Fruit fly (Drosophila melanogaster) whole organism, embryonic: Measurements from ENCODE around the gene SCAR.
A peak's percentile ranks its signal among the peaks of the same experiment; 100 is the strongest.

ENCODE experiments used
- Aef1 ChIP-seq: fragments of 200-800 bp; sonication (Bioruptor generic); IDR thresholded peaks from 3 replicates; pipeline ENCODE4 v1.3.6; 2022; ENCODE audit warnings: missing biosample characterization, missing genetic modification characterization
- CG10147 ChIP-seq: fragments of 200-800 bp; sonication (Bioruptor generic); optimal IDR thresholded peaks from 2 replicates; lab custom pipeline; 2019; ENCODE audit warnings: missing biosample characterization, mild to moderate bottlenecking, missing genetic modification characterization, moderate library complexity
- CG10321 ChIP-seq: fragments of 200-800 bp; sonication (Bioruptor generic); IDR thresholded peaks from 2 replicates; pipeline ENCODE4 v1.3.6; 2022; ENCODE audit warnings: missing biosample characterization, missing genetic modification characterization
- CG12659 ChIP-seq: fragments of 200-800 bp; sonication (Bioruptor generic); optimal IDR thresholded peaks from 3 replicates; lab custom pipeline; 2017; ENCODE audit warnings: mild to moderate bottlenecking, missing biosample characterization, missing genetic modification reagents, missing genetic modification characterization
- CG17186 ChIP-seq: fragments of 200-800 bp; sonication (Bioruptor generic); optimal IDR thresholded peaks from 3 replicates; lab custom pipeline; 2017; ENCODE audit warnings: missing biosample characterization, missing genetic modification reagents, missing genetic modification characterization
- CG17568 ChIP-seq: fragments of 200-800 bp; sonication (Bioruptor generic); optimal IDR thresholded peaks from 2 replicates; lab custom pipeline; 2018; ENCODE audit warnings: missing biosample characterization, mild to moderate bottlenecking, missing genetic modification characterization, moderate library complexity
- CG17912 ChIP-seq: fragments of 200-800 bp; sonication (Bioruptor generic); optimal IDR thresholded peaks from 2 replicates; lab custom pipeline; 2018; ENCODE audit warnings: missing biosample characterization, mild to moderate bottlenecking, missing genetic modification characterization
- CG18599 ChIP-seq: fragments of 200-800 bp; sonication (Bioruptor generic); optimal IDR thresholded peaks from 3 replicates; lab custom pipeline; 2017; ENCODE audit warnings: missing biosample characterization, missing genetic modification characterization, mild to moderate bottlenecking, moderate library complexity, missing genetic modification reagents
- CG2199 ChIP-seq: fragments of 200-800 bp; sonication (Bioruptor generic); IDR thresholded peaks from 3 replicates; pipeline ENCODE4 v1.3.6; 2022; ENCODE audit warnings: missing biosample characterization, missing genetic modification characterization
- CG30431 ChIP-seq: fragments of 200-800 bp; sonication (Bioruptor generic); optimal IDR thresholded peaks from 2 replicates; lab custom pipeline; 2017; ENCODE audit warnings: missing biosample characterization, missing genetic modification characterization
- CG33213 ChIP-seq: fragments of 200-800 bp; sonication (Bioruptor generic); optimal IDR thresholded peaks from 3 replicates; lab custom pipeline; 2016; ENCODE audit warnings: missing biosample characterization, missing genetic modification characterization
- CG4328 ChIP-seq: fragments of 200-800 bp; sonication (Bioruptor generic); optimal IDR thresholded peaks from 3 replicates; lab custom pipeline; 2017; ENCODE audit warnings: missing biosample characterization, missing genetic modification reagents, missing genetic modification characterization
- CG6272 ChIP-seq: fragments of 200-800 bp; sonication (Bioruptor generic); IDR thresholded peaks from 2 replicates; pipeline ENCODE4 v1.3.6; 2022; ENCODE audit warnings: missing biosample characterization, missing genetic modification characterization
- CG6791 ChIP-seq: fragments of 200-800 bp; sonication (Bioruptor generic); IDR thresholded peaks from 3 replicates; pipeline ENCODE4 v1.3.6; 2022; ENCODE audit warnings: missing biosample characterization, missing genetic modification characterization; ENCODE audit not compliant: partially characterized antibody
- CG9817 ChIP-seq: fragments of 200-800 bp; sonication (Bioruptor generic); optimal IDR thresholded peaks from 2 replicates; lab custom pipeline; 2018; ENCODE audit warnings: missing biosample characterization, mild to moderate bottlenecking, missing genetic modification characterization, moderate library complexity
- CoRest ChIP-seq: fragments of 200-800 bp; sonication (Bioruptor generic); optimal IDR thresholded peaks from 3 replicates; lab custom pipeline; 2018; ENCODE audit warnings: missing biosample characterization, mild to moderate bottlenecking, missing genetic modification characterization, moderate library complexity
- D ChIP-seq, 2 experiments: fragments of 200-800 bp in 1 of 2; fragments of >200 bp in 1 of 2; sonication (Bioruptor generic) in 1 of 2; optimal IDR thresholded peaks; 2 replicates in 1 of 2; 3 replicates in 1 of 2; lab custom pipeline; 2017; ENCODE audit warnings: mild to moderate bottlenecking in 1 of 2, missing biosample characterization in 1 of 2, missing genetic modification characterization in 1 of 2, missing genetic modification reagents in 1 of 2
- Doc2 ChIP-seq: fragments of 200-800 bp; sonication (Bioruptor generic); IDR thresholded peaks from 2 replicates; pipeline ENCODE4 v1.3.6; 2022; ENCODE audit warnings: missing biosample characterization, missing genetic modification characterization
- Doc3 ChIP-seq: fragments of 200-800 bp; sonication (Bioruptor generic); IDR thresholded peaks from 3 replicates; pipeline ENCODE4 v1.3.6; 2022; ENCODE audit warnings: missing biosample characterization, missing genetic modification characterization; ENCODE audit not compliant: partially characterized antibody
- GATAe ChIP-seq: fragments of 200-800 bp; sonication (Bioruptor generic); conservative IDR thresholded peaks from 2 replicates; pipeline ENCODE4 v1.3.6; 2022; ENCODE audit warnings: missing biosample characterization, missing genetic modification characterization
- Meics ChIP-seq: fragments of 200-800 bp; sonication (Bioruptor generic); optimal IDR thresholded peaks from 2 replicates; lab custom pipeline; 2017; ENCODE audit warnings: missing biosample characterization, mild to moderate bottlenecking, missing genetic modification characterization
- Mes4 ChIP-seq: fragments of 200-800 bp; sonication (Bioruptor generic); optimal IDR thresholded peaks from 2 replicates; lab custom pipeline; 2016; ENCODE audit warnings: missing biosample characterization, missing genetic modification characterization
- NC2α ChIP-seq: fragments of 200-800 bp; sonication (Bioruptor generic); optimal IDR thresholded peaks from 2 replicates; lab custom pipeline; 2016; ENCODE audit warnings: missing biosample characterization, missing genetic modification characterization
- NFAT ChIP-seq: fragments of 200-800 bp; sonication (Bioruptor generic); IDR thresholded peaks from 2 replicates; pipeline ENCODE4 v1.3.6; 2022; ENCODE audit warnings: missing biosample characterization, missing genetic modification characterization
- Nf-YA ChIP-seq: fragments of 200-800 bp; sonication (Bioruptor generic); IDR thresholded peaks from 2 replicates; pipeline ENCODE4 v1.3.6; 2022; ENCODE audit warnings: missing biosample characterization, missing genetic modification characterization
- cas ChIP-seq: fragments of 200-800 bp; sonication (Bioruptor generic); IDR thresholded peaks from 2 replicates; pipeline ENCODE4 v1.3.6; 2022; ENCODE audit warnings: missing biosample characterization, missing genetic modification characterization
- chif ChIP-seq, 2 experiments: fragments of 200-800 bp; sonication (Bioruptor generic); optimal IDR thresholded peaks; 3 replicates each; lab custom pipeline; 2016; ENCODE audit warnings: missing biosample characterization in 2 of 2, missing genetic modification characterization in 2 of 2
- corto ChIP-seq: fragments of 200-800 bp; sonication (Bioruptor generic); optimal IDR thresholded peaks from 2 replicates; lab custom pipeline; 2016; ENCODE audit warnings: missing biosample characterization, mild to moderate bottlenecking, missing genetic modification characterization, moderate library complexity
- crc ChIP-seq: fragments of 200-800 bp; sonication (Bioruptor generic); optimal IDR thresholded peaks from 2 replicates; lab custom pipeline; 2016; ENCODE audit warnings: missing biosample characterization, missing genetic modification characterization
- dmrt99B ChIP-seq: fragments of 200-800 bp; sonication (Bioruptor generic); optimal IDR thresholded peaks from 2 replicates; lab custom pipeline; 2018; ENCODE audit warnings: missing biosample characterization, mild to moderate bottlenecking, missing genetic modification characterization, moderate library complexity
- dysf ChIP-seq: fragments of 200-800 bp; sonication (Bioruptor generic); IDR thresholded peaks from 3 replicates; pipeline ENCODE4 v1.3.6; 2022; ENCODE audit warnings: missing biosample characterization, missing genetic modification characterization
- eve ChIP-seq, 2 experiments: fragments of >200 bp; optimal IDR thresholded peaks; 2 replicates each; lab custom pipeline; 2017; ENCODE audit warnings: missing biosample characterization in 2 of 2, missing genetic modification characterization in 2 of 2
- fd3F ChIP-seq: fragments of 200-800 bp; sonication (Bioruptor generic); optimal IDR thresholded peaks from 2 replicates; lab custom pipeline; 2018; ENCODE audit warnings: missing biosample characterization, mild to moderate bottlenecking, missing genetic modification characterization, moderate library complexity
- gcm ChIP-seq: fragments of 200-800 bp; sonication (Bioruptor generic); optimal IDR thresholded peaks from 2 replicates; lab custom pipeline; 2019; ENCODE audit warnings: missing biosample characterization, mild to moderate bottlenecking, missing genetic modification characterization, moderate library complexity
- ham ChIP-seq: fragments of 200-800 bp; sonication (Bioruptor generic); IDR thresholded peaks from 2 replicates; pipeline ENCODE4 v1.3.6; 2022; ENCODE audit warnings: missing biosample characterization, missing genetic modification characterization
- hb ChIP-seq: fragments of 200-800 bp; sonication (Bioruptor generic); IDR thresholded peaks from 3 replicates; pipeline ENCODE4 v1.3.6; 2022; ENCODE audit warnings: missing biosample characterization, missing genetic modification characterization; ENCODE audit not compliant: partially characterized antibody
- hbn ChIP-seq: fragments of 200-800 bp; sonication (Bioruptor generic); IDR thresholded peaks from 2 replicates; pipeline ENCODE4 v1.3.6; 2022; ENCODE audit warnings: missing biosample characterization, missing genetic modification characterization; ENCODE audit not compliant: partially characterized antibody
- jumu ChIP-seq: fragments of 200-800 bp; sonication (Bioruptor generic); optimal IDR thresholded peaks from 3 replicates; lab custom pipeline; 2016; ENCODE audit warnings: missing biosample characterization, missing genetic modification characterization
- lola ChIP-seq, 3 experiments: fragments of >200 bp in 2 of 3; fragments of 200-800 bp in 1 of 3; sonication (Bioruptor generic) in 1 of 3; optimal IDR thresholded peaks; 2 replicates each; lab custom pipeline; 2017 to 2019; ENCODE audit warnings: missing biosample characterization in 3 of 3, missing genetic modification characterization in 3 of 3, mild to moderate bottlenecking in 1 of 3, moderate library complexity in 1 of 3
- org-1 ChIP-seq: fragments of 200-800 bp; sonication (Bioruptor generic); optimal IDR thresholded peaks from 2 replicates; lab custom pipeline; 2017; ENCODE audit warnings: missing biosample characterization, missing genetic modification characterization
- pan ChIP-seq, 4 experiments: fragments of >200 bp in 3 of 4; fragments of 200-800 bp in 1 of 4; sonication (Bioruptor generic) in 1 of 4; optimal IDR thresholded peaks in 3 of 4; IDR thresholded peaks in 1 of 4; 2 replicates each; pipeline versions ENCODE4 v1.3.6 to Lab custom; 2017 to 2022; ENCODE audit warnings: missing biosample characterization in 2 of 4, missing genetic modification characterization in 2 of 4, mixed read lengths in 1 of 4
- pb ChIP-seq: fragments of 200-800 bp; sonication (Bioruptor generic); optimal IDR thresholded peaks from 3 replicates; lab custom pipeline; 2016; ENCODE audit warnings: missing biosample characterization, missing genetic modification characterization
- pho ChIP-seq: fragments of 200-800 bp; sonication (Bioruptor generic); optimal IDR thresholded peaks from 2 replicates; lab custom pipeline; 2016; ENCODE audit warnings: missing biosample characterization, missing genetic modification characterization
- pnt ChIP-seq: fragments of 200-800 bp; sonication (Bioruptor generic); optimal IDR thresholded peaks from 3 replicates; lab custom pipeline; 2016; ENCODE audit warnings: missing biosample characterization, missing genetic modification characterization
- pros ChIP-seq: fragments of 200-800 bp; sonication (Bioruptor generic); optimal IDR thresholded peaks from 3 replicates; lab custom pipeline; 2019; ENCODE audit warnings: missing biosample characterization, mild to moderate bottlenecking, missing genetic modification characterization, moderate library complexity
- scrt ChIP-seq: fragments of 200-800 bp; sonication (Bioruptor generic); optimal IDR thresholded peaks from 2 replicates; lab custom pipeline; 2018; ENCODE audit warnings: missing biosample characterization, mild to moderate bottlenecking, missing genetic modification characterization, moderate library complexity
- sr ChIP-seq: fragments of 200-800 bp; sonication (Bioruptor generic); IDR thresholded peaks from 3 replicates; pipeline ENCODE4 v1.3.6; 2022; ENCODE audit warnings: missing biosample characterization, missing genetic modification characterization
- ttk ChIP-seq: fragments of 200-800 bp; sonication (Bioruptor generic); IDR thresholded peaks from 2 replicates; pipeline ENCODE4 v2.1.2; 2022; ENCODE audit warnings: missing biosample characterization, missing genetic modification characterization
- vnd ChIP-seq: fragments of 200-800 bp; sonication (Bioruptor generic); IDR thresholded peaks from 3 replicates; pipeline ENCODE4 v1.3.6; 2022; ENCODE audit warnings: missing biosample characterization, missing genetic modification characterization; ENCODE audit not compliant: partially characterized antibody

Gene SCAR

dm6 chr2L:10964493-10964892 lies 12.1 kb upstream of the SCAR start (continued):
- no peak for TF ChIP-seq CG10321 (GFP tag; lab: Robert Waterston, UW)
- TF ChIP-seq ham, result no peak
- no peak for TF ChIP-seq CG18599 (GFP tag; lab: Kevin White, UChicago)
- peak; percentile 62; the same call in 1 of the 3 replicates for TF ChIP-seq CG2199 (GFP tag; lab: Robert Waterston, UW)
- no peak for TF ChIP-seq Meics (GFP tag; lab: Kevin White, UChicago)
- no peak for TF ChIP-seq sr (GFP tag; lab: Robert Waterston, UW)
- no peak for TF ChIP-seq eve (GFP tag; optimal IDR thresholded peaks at IDR 0.05; lab: Kevin White, UChicago)
- no peak for TF ChIP-seq GATAe
- TF ChIP-seq CG12659 (GFP tag; lab: Kevin White, UChicago), result peak; percentile 42
- no peak for TF ChIP-seq corto (GFP tag; lab: Kevin White, UChicago)
- no peak for TF ChIP-seq vnd
- TF ChIP-seq hbn (GFP tag; lab: Robert Waterston, UW), result no peak
- no peak for TF ChIP-seq jumu (GFP tag; lab: Kevin White, UChicago)
- TF ChIP-seq Mes4 (GFP tag; lab: Kevin White, UChicago), result no peak
- TF ChIP-seq pho (GFP tag; lab: Kevin White, UChicago), result no peak
- no peak for TF ChIP-seq fd3F (GFP tag; lab: Kevin White, UChicago)
- TF ChIP-seq NC2α (GFP tag; lab: Kevin White, UChicago), result no peak
- no peak for TF ChIP-seq pros (GFP tag; lab: Kevin White, UChicago)
- TF ChIP-seq hb, result no peak
- TF ChIP-seq dysf (GFP tag; lab: Robert Waterston, UW), result no peak
- TF ChIP-seq pan (optimal IDR thresholded peaks at IDR 0.05; lab: Kevin White, UChicago), result no peak
- no peak for TF ChIP-seq pan (GFP tag; optimal IDR thresholded peaks at IDR 0.05 in 1 of 2, IDR thresholded peaks at IDR 0.05 in 1 of 2)
- TF ChIP-seq CG9817 (tag; lab: Kevin White, UChicago), result peak; percentile 42
- no peak for TF ChIP-seq Doc2 (GFP tag; lab: Robert Waterston, UW)
- peak; percentile 57; the same call in 1 of the 3 replicates for TF ChIP-seq Aef1 (GFP tag; lab: Robert Waterston, UW)
- peak in 1 of 2 experiments; percentile 34 for TF ChIP-seq chif (GFP tag; optimal IDR thresholded peaks at IDR 0.05; lab: Kevin White, UChicago)
- TF ChIP-seq CG6791 (GFP tag; lab: Robert Waterston, UW), result peak; percentile 58; the same call in 2 of the 3 replicates
- TF ChIP-seq cas (GFP tag; lab: Robert Waterston, UW), result no peak
- no peak for TF ChIP-seq pnt (GFP tag; lab: Kevin White, UChicago)
- no peak for TF ChIP-seq NFAT
- TF ChIP-seq dmrt99B (tag; lab: Kevin White, UChicago), result no peak
- no peak for TF ChIP-seq gcm (GFP tag; lab: Kevin White, UChicago)
- TF ChIP-seq CG17568 (GFP tag; lab: Kevin White, UChicago), result peak; percentile 3
- TF ChIP-seq scrt (GFP tag; lab: Kevin White, UChicago), result peak; percentile 75
- no peak for TF ChIP-seq CG17186 (GFP tag; lab: Kevin White, UChicago)
- peak in 1 of 3 experiments; percentile 21 for TF ChIP-seq lola (GFP tag; optimal IDR thresholded peaks at IDR 0.05; lab: Kevin White, UChicago)
- no peak for TF ChIP-seq CG6272
- peak; percentile 38 for TF ChIP-seq CG33213 (GFP tag; lab: Kevin White, UChicago)
- TF ChIP-seq ttk (GFP tag; lab: Robert Waterston, UW), result no peak
- peak; percentile 61 for TF ChIP-seq CoRest (tag; lab: Kevin White, UChicago)
- TF ChIP-seq Nf-YA (GFP tag; lab: Robert Waterston, UW), result no peak
- no peak for TF ChIP-seq pb (GFP tag; lab: Kevin White, UChicago)
- TF ChIP-seq Doc3 (GFP tag; lab: Robert Waterston, UW), result no peak
- no peak for TF ChIP-seq CG4328 (GFP tag; lab: Kevin White, UChicago)
- no peak for TF ChIP-seq org-1 (GFP tag; lab: Kevin White, UChicago)
- peak; percentile 31 for TF ChIP-seq CG17912 (GFP tag; lab: Kevin White, UChicago)
- no peak for TF ChIP-seq CG10147 (GFP tag; lab: Kevin White, UChicago)
- no peak for TF ChIP-seq D (optimal IDR thresholded peaks at IDR 0.05; lab: Kevin White, UChicago)
- no peak for TF ChIP-seq D (GFP tag; optimal IDR thresholded peaks at IDR 0.05; lab: Kevin White, UChicago)
- TF ChIP-seq CG30431 (GFP tag; lab: Kevin White, UChicago), result no peak
- no peak for TF ChIP-seq crc (GFP tag; lab: Kevin White, UChicago)
